Worm (Caenorhabditis elegans) whole organism, mixed stage, embryonic: ENCODE data around the gene nog-1.
A peak's percentile ranks its signal among the peaks of the same experiment; 100 is the strongest.

Experiments used
- M03D4.4 ChIP-seq: sonication (generic microtip); optimal IDR thresholded peaks from 2 replicates; lab custom pipeline; 2017; ENCODE audit warnings: mild to moderate bottlenecking, missing genetic modification characterization, missing compliant biosample characterization
- bed-3 ChIP-seq: fragments of 200-800 bp; sonication (Bioruptor generic); optimal IDR thresholded peaks from 3 replicates; lab custom pipeline; 2018; ENCODE audit warnings: mild to moderate bottlenecking, missing genetic modification characterization, moderate library complexity, missing compliant biosample characterization
- blmp-1 ChIP-seq: fragments of 150-350 bp; optimal IDR thresholded peaks from 2 replicates; lab custom pipeline; 2014; ENCODE audit warnings: missing biosample characterization, missing genetic modification characterization
- ceh-39 ChIP-seq: fragments of 150-350 bp; optimal IDR thresholded peaks from 2 replicates; lab custom pipeline; 2014; ENCODE audit warnings: missing biosample characterization, missing genetic modification characterization
- ceh-43 ChIP-seq: fragments of 200-800 bp; sonication (Bioruptor generic); optimal IDR thresholded peaks from 2 replicates; lab custom pipeline; 2018; ENCODE audit warnings: mild to moderate bottlenecking, missing genetic modification characterization, moderate library complexity, missing compliant biosample characterization
- ceh-83 ChIP-seq: fragments of 200-800 bp; sonication (Bioruptor generic); optimal IDR thresholded peaks from 2 replicates; lab custom pipeline; 2018; ENCODE audit warnings: mild to moderate bottlenecking, missing genetic modification characterization, missing compliant biosample characterization
- ces-1 ChIP-seq: fragments of 150-350 bp; optimal IDR thresholded peaks from 2 replicates; lab custom pipeline; 2014; ENCODE audit warnings: missing biosample characterization, missing genetic modification reagents, missing genetic modification characterization
- cnd-1 ChIP-seq: fragments of 200-800 bp; sonication (Bioruptor generic); optimal IDR thresholded peaks from 2 replicates; lab custom pipeline; 2018; ENCODE audit warnings: mild to moderate bottlenecking, missing genetic modification characterization, missing compliant biosample characterization
- drap-1 ChIP-seq: fragments of 200-800 bp; sonication (Bioruptor generic); optimal IDR thresholded peaks from 3 replicates; lab custom pipeline; 2018; ENCODE audit warnings: mild to moderate bottlenecking, missing genetic modification characterization, missing compliant biosample characterization
- elt-1 ChIP-seq: sonication (generic microtip); optimal IDR thresholded peaks from 2 replicates; lab custom pipeline; 2017; ENCODE audit warnings: missing genetic modification characterization, mild to moderate bottlenecking, missing compliant biosample characterization, antibody characterized with exemption, moderate library complexity, borderline replicate concordance; ENCODE audit not compliant: insufficient read depth
- flh-1 ChIP-seq: fragments of 200-800 bp; sonication (Bioruptor generic); optimal IDR thresholded peaks from 2 replicates; lab custom pipeline; 2018; ENCODE audit warnings: mild to moderate bottlenecking, missing genetic modification characterization, moderate library complexity, missing compliant biosample characterization
- ham-2 ChIP-seq: fragments of 200-800 bp; sonication (Bioruptor generic); optimal IDR thresholded peaks from 2 replicates; lab custom pipeline; 2018; ENCODE audit warnings: mild to moderate bottlenecking, missing genetic modification characterization, missing compliant biosample characterization
- lin-13 ChIP-seq: fragments of 150-350 bp; optimal IDR thresholded peaks from 2 replicates; lab custom pipeline; 2014; ENCODE audit warnings: missing biosample characterization, missing genetic modification characterization
- lin-32 ChIP-seq: fragments of 200-800 bp; sonication (Bioruptor generic); optimal IDR thresholded peaks from 2 replicates; lab custom pipeline; 2018; ENCODE audit warnings: mild to moderate bottlenecking, missing genetic modification characterization, missing compliant biosample characterization
- lsy-2 ChIP-seq: fragments of 150-350 bp; optimal IDR thresholded peaks from 2 replicates; lab custom pipeline; 2014; ENCODE audit warnings: missing biosample characterization, missing genetic modification characterization
- mab-5 ChIP-seq: fragments of 150-350 bp; optimal IDR thresholded peaks from 2 replicates; lab custom pipeline; 2014; ENCODE audit warnings: missing biosample characterization, missing genetic modification characterization
- mep-1 ChIP-seq: fragments of 150-350 bp; optimal IDR thresholded peaks from 2 replicates; lab custom pipeline; 2017; ENCODE audit warnings: missing biosample characterization, missing genetic modification reagents, missing genetic modification characterization, inconsistent platforms
- mls-2 ChIP-seq: sonication (generic microtip); optimal IDR thresholded peaks from 2 replicates; lab custom pipeline; 2016; ENCODE audit warnings: mild to moderate bottlenecking, missing genetic modification characterization, moderate library complexity, missing compliant biosample characterization
- nhr-237 ChIP-seq: fragments of 150-350 bp; optimal IDR thresholded peaks from 2 replicates; lab custom pipeline; 2014; ENCODE audit warnings: missing biosample characterization, missing genetic modification characterization
- nhr-76 ChIP-seq: sonication (generic microtip); optimal IDR thresholded peaks from 2 replicates; lab custom pipeline; 2017; ENCODE audit warnings: missing biosample characterization, missing genetic modification characterization
- pha-4 ChIP-seq: fragments of 150-350 bp; optimal IDR thresholded peaks from 2 replicates; lab custom pipeline; 2018; ENCODE audit warnings: missing biosample characterization, missing genetic modification reagents, missing genetic modification characterization
- sem-2 ChIP-seq: fragments of 200-800 bp; sonication (Bioruptor generic); optimal IDR thresholded peaks from 2 replicates; lab custom pipeline; 2018; ENCODE audit warnings: mild to moderate bottlenecking, missing genetic modification characterization, missing compliant biosample characterization
- snpc-4 ChIP-seq: fragments of 150-350 bp; optimal IDR thresholded peaks from 2 replicates; lab custom pipeline; 2014; ENCODE audit warnings: missing biosample characterization, missing genetic modification characterization
- sptf-1 ChIP-seq: sonication (generic microtip); optimal IDR thresholded peaks from 2 replicates; lab custom pipeline; 2017; ENCODE audit warnings: mild to moderate bottlenecking, missing genetic modification characterization, moderate library complexity, missing compliant biosample characterization
- unc-120 ChIP-seq: sonication (generic microtip); optimal IDR thresholded peaks from 2 replicates; lab custom pipeline; 2017; ENCODE audit warnings: missing genetic modification characterization, missing compliant biosample characterization; ENCODE audit not compliant: poor library complexity, severe bottlenecking
- unc-39 ChIP-seq: fragments of 150-350 bp; optimal IDR thresholded peaks from 2 replicates; lab custom pipeline; 2014; ENCODE audit warnings: missing biosample characterization, missing genetic modification characterization
- ztf-11 ChIP-seq: fragments of 150-350 bp; optimal IDR thresholded peaks from 2 replicates; lab custom pipeline; 2014; ENCODE audit warnings: missing biosample characterization, missing genetic modification characterization

Gene nog-1

DNA sequence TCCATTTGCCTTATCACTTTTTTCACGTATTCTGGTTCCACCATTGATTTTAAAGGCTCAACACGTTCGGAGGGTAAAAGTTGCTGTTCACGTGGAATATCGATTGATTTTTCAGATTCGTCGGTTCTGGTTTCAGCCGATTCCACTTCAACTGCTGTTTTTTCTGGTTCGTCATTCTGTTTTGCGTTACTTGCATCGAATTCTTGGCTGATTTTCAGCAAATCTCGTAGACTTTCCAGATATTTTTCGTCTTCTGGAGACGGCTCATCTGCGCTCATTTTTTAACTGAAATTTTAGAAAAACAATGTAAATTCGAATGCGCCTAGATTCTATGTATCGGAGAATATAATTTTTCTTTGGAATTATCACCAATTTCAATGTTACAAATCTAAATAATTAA is 26.0 kb downstream of the nog-1 start, which contains the start of gene eri-1:
Gene eri-1, minus strand, starts transcription at position 285 of the 400 bp plus-strand sequence.
- TF ChIP-seq lsy-2 (tag; lab: Kevin White, UChicago): no peak
- no peak for TF ChIP-seq snpc-4 (tag; lab: Kevin White, UChicago)
- TF ChIP-seq ces-1 (GFP tag; lab: Kevin White, UChicago): no peak
- no peak for TF ChIP-seq elt-1 (tag; lab: Kevin White, UChicago)
- no peak for TF ChIP-seq sem-2
- TF ChIP-seq cnd-1: no peak
- no peak for TF ChIP-seq blmp-1
- TF ChIP-seq ceh-43: no peak
- no peak for TF ChIP-seq ham-2 (GFP tag; lab: Kevin White, UChicago)
- TF ChIP-seq lin-32 (GFP tag; lab: Kevin White, UChicago): no peak
- TF ChIP-seq sptf-1 (tag; lab: Kevin White, UChicago): no peak
- no peak for TF ChIP-seq flh-1 (GFP tag; lab: Kevin White, UChicago)

DNA sequence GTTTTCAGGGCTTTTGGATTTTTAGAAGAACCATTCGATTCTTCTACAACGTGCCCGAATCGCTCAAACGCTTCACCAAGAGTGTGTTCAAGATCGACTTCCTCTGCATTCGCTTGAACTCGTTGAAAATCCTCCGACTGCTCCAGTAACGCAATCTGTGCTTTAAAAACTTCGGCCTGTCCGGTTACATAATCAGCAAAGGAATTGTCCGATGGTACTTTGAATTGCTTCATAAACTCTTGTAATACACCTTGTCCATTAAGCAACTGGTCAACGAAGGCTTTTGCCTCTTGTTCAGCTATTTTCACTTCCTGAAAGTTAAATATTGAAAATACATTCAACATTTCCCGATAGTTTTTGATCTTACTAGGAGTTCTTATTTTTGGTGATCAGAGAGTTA is 27.0 kb downstream of the nog-1 start:
- TF ChIP-seq snpc-4 (tag; lab: Kevin White, UChicago) (no peak), mep-1 (no peak), cnd-1 (no peak), blmp-1 (no peak), ceh-43 (no peak), lsy-2 (tag; lab: Kevin White, UChicago) (no peak)

DNA sequence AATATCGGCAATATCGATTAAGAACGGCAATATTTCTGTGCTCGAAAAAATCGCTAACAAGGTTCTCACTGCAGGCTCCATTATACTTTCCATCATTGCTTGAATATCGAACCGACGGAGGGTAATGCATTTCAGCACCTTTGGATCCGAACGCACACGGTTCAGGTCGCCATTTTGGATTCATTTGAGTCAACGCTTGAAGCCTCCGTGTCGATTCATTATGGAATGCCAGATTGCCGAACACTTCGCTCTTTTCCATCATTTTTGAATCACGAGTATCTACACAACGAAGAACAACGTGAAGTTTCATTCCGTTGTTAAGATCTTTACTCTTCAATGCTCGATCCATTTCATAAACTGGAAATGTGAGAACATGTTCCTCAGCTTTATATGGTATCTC is 28.4 kb downstream of the nog-1 start:
- TF ChIP-seq unc-39 (no peak), ces-1 (GFP tag; lab: Kevin White, UChicago) (no peak), sptf-1 (tag; lab: Kevin White, UChicago) (no peak)
- TF ChIP-seq, all 35 proteins: peak for 0

DNA sequence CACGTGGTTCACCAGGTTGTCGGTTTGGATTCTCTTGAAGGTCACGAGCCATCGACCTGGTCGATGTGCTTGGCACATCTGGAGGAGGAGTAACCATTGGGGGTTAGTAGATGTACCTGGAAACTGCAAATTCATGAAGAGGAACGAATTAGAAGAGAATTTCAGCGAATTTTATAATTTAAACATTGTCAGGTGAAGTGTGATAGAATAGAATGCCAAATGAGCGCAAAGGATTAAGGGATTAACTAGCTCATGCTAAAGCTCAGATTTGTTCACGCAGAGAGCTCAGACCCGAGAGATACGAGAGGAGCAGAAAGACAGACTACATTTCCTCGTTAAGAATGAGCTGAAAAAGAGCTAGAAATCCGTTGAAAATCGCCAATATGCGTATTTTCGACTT is 31.4 kb downstream of the nog-1 start, which contains the start of gene daf-18:
Gene daf-18, minus strand, starts transcription at position 126 of the 400 bp plus-strand sequence.
- TF ChIP-seq drap-1 (GFP tag; lab: Kevin White, UChicago): no peak
- TF ChIP-seq unc-39: no peak
- TF ChIP-seq mab-5 (tag; lab: Kevin White, UChicago): no peak
- TF ChIP-seq ces-1 (GFP tag; lab: Kevin White, UChicago): no peak
- no peak for TF ChIP-seq nhr-237 (tag; lab: Kevin White, UChicago)

DNA sequence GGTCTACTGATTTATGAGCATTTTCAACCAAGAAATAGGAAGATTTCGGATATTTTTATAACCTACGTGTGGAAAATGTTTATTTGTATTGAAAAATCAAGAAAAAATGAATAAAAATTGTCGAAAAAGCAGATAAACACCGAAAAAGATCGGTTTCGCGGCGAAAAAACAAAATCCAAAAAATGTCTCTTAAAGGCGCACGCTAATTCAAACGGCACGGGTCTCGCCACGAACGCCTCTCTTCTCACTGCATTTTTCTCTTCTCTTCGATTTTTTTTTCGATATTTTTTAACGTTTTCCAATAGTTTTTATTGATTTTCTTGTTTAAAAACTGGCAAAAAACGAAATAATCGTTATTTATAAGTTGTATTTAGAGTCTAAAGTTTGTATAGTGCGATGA is 31.9 kb downstream of the nog-1 start:
- TF ChIP-seq mls-2 (tag; lab: Kevin White, UChicago) (no peak), unc-39 (no peak), bed-3 (GFP tag; lab: Kevin White, UChicago) (no peak), M03D4.4 (tag; lab: Kevin White, UChicago) (no peak), blmp-1 (no peak), lin-13 (tag; lab: Kevin White, UChicago) (no peak), ceh-43 (no peak), mep-1 (peak; percentile 48), mab-5 (tag; lab: Kevin White, UChicago) (no peak), ces-1 (GFP tag; lab: Kevin White, UChicago) (peak; percentile 40), ceh-39 (tag; lab: Kevin White, UChicago) (peak; percentile 58), nhr-237 (tag; lab: Kevin White, UChicago) (peak; percentile 2), unc-120 (tag; lab: Kevin White, UChicago) (peak; percentile 27), lsy-2 (tag; lab: Kevin White, UChicago) (peak; percentile 54), ztf-11 (tag; lab: Kevin White, UChicago) (no peak)

DNA sequence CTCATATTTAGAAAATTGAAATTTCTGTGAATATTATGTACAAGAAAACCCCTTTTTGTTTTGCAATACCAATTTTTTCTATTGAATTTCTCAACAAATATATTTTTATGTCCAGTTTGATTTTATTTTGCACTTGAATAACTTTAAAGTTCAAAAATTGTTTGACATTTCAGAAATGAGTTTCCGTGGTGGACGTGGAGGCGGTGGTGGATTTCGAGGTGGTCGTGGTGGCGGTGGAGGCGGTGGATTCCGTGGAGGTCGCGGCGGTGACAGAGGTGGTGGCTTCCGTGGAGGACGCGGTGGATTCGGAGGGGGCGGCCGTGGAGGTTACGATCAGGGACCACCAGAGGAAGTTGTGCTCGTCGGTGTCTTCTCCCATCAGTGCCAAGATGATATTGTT is 32.3 kb downstream of the nog-1 start, which contains the start of gene garr-1:
Gene garr-1, plus strand, starts transcription at position 174 of the 400 bp plus-strand sequence.
- no peak for TF ChIP-seq blmp-1
- TF ChIP-seq flh-1 (GFP tag; lab: Kevin White, UChicago): no peak
- TF ChIP-seq cnd-1: no peak
- no peak for TF ChIP-seq ceh-83 (GFP tag; lab: Kevin White, UChicago)
- no peak for TF ChIP-seq pha-4 (tag; lab: Kevin White, UChicago)

DNA sequence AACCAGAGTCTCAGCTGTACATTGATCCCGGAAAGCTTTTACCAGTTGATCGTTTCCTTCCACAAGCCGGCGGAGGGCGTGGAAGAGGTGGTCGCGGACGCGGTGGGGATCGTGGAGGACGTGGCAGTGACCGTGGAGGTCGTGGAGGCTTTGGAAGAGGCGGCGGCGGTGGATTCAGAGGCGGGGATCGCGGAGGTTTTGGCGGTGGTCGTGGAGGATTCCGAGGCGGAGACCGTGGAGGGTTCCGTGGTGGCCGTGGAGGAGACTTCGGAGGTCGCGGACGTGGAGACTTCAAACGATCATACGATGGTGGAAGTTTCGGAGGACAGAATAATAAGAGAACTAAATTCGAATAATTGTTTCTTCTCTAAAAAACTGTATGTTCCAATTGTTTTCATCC is 32.9 kb downstream of the nog-1 start:
- no peak for TF ChIP-seq nhr-76 (tag; lab: Kevin White, UChicago)
